Worm (Caenorhabditis elegans) whole organism, L4 larva: ENCODE data around the gene fust-1.

Experiments used
- ama-1 ChIP-seq: fragments of 150-350 bp; optimal IDR thresholded peaks from 2 replicates; lab custom pipeline; 2014; ENCODE audit warnings: inconsistent platforms, mixed read lengths
- ces-1 ChIP-seq: fragments of 150-350 bp; sonication (generic microtip); optimal IDR thresholded peaks from 4 replicates; lab custom pipeline; 2014; ENCODE audit warnings: missing biosample characterization, missing genetic modification reagents, missing genetic modification characterization
- lin-13 ChIP-seq: fragments of 150-350 bp; optimal IDR thresholded peaks from 2 replicates; lab custom pipeline; 2014; ENCODE audit warnings: missing biosample characterization, missing genetic modification reagents, missing genetic modification characterization
- lin-15B ChIP-seq: fragments of 150-350 bp; sonication (generic microtip); optimal IDR thresholded peaks from 3 replicates; lab custom pipeline; 2014; ENCODE audit warnings: missing biosample characterization, missing genetic modification characterization
- nhr-11 ChIP-seq: fragments of 150-350 bp; optimal IDR thresholded peaks from 2 replicates; lab custom pipeline; 2014; ENCODE audit warnings: missing biosample characterization, missing genetic modification characterization
- nhr-76 ChIP-seq: fragments of 150-350 bp; optimal IDR thresholded peaks from 2 replicates; lab custom pipeline; 2014; ENCODE audit warnings: missing biosample characterization, missing genetic modification characterization
- tag-97 ChIP-seq: fragments of 200-800 bp; sonication (Bioruptor generic); IDR thresholded peaks from 2 replicates; pipeline ENCODE4 v1.3.6; 2022; ENCODE audit warnings: missing genetic modification characterization, missing compliant biosample characterization
- unc-130 ChIP-seq: sonication (generic microtip); optimal IDR thresholded peaks from 2 replicates; lab custom pipeline; 2016; ENCODE audit warnings: missing genetic modification reagents, missing genetic modification characterization, missing compliant biosample characterization
- unc-39 ChIP-seq: sonication (generic microtip); optimal IDR thresholded peaks from 2 replicates; lab custom pipeline; 2017; ENCODE audit warnings: missing biosample characterization, missing genetic modification characterization
- ztf-11 ChIP-seq: fragments of 150-350 bp; optimal IDR thresholded peaks from 2 replicates; lab custom pipeline; 2014; ENCODE audit warnings: missing biosample characterization, missing genetic modification characterization

- TF ChIP-seq ces-1 (GFP tag; lab: Kevin White, UChicago) (no peak), unc-130 (GFP tag; lab: Kevin White, UChicago) (no peak), ama-1 (lab: Kevin White, UChicago) (no peak), lin-15B (tag; lab: Kevin White, UChicago) (no peak), nhr-11 (tag; lab: Kevin White, UChicago) (no peak), unc-39 (no peak), lin-13 (GFP tag; lab: Kevin White, UChicago) (no peak), tag-97 (GFP tag; lab: Robert Waterston, UW) (no peak), ztf-11 (tag; lab: Kevin White, UChicago) (no peak), nhr-76 (tag; lab: Kevin White, UChicago) (no peak)
Measured at ce11 chrII:7157415-7157814, 5.0 kb downstream of the fust-1 start.
